Worm (Caenorhabditis elegans) whole organism, midembryonic: ENCODE results near the gene irld-9.

Experiments
- klf-2 ChIP-seq: fragments of 200-800 bp; sonication (Bioruptor generic); conservative IDR thresholded peaks from 2 replicates; pipeline ENCODE4 v1.3.6; 2022; ENCODE audit warnings: missing genetic modification reagents, missing genetic modification characterization, missing compliant biosample characterization
- ref-1 ChIP-seq: fragments of 200-800 bp; sonication (Bioruptor generic); conservative IDR thresholded peaks from 2 replicates; pipeline ENCODE4 v1.3.6; 2022; ENCODE audit warnings: missing genetic modification reagents, missing genetic modification characterization, missing compliant biosample characterization

ce11 chrII:1736353-1736752 lies 2.4 kb downstream of the irld-9 start, which contains the start of gene ceh-83:
- TF ChIP-seq klf-2 (no peak), ref-1 (GFP tag; lab: Robert Waterston, UW) (no peak)
